Worm (Caenorhabditis elegans): ENCODE measurements around the gene bus-18.

- TF ChIP-seq flt-1 (GFP tag; IDR thresholded peaks at IDR 0.05) = no peak
- TF ChIP-seq ref-1 (GFP tag; conservative IDR thresholded peaks at IDR 0.05) = no peak
Observed at ce11 chrV:11733460-11733859, 40.1 kb upstream of the bus-18 start, which contains the start of gene npp-22.

Measured in whole organism, midembryonic.